Worm (Caenorhabditis elegans) whole organism, late embryonic: ENCODE measurements around the gene M02B7.7.

Experiments used
- ceh-14 ChIP-seq: sonication (generic microtip); optimal IDR thresholded peaks from 2 replicates; lab custom pipeline; 2016; ENCODE audit warnings: missing genotype, missing genetic modification characterization, missing compliant biosample characterization
- ceh-34 ChIP-seq: sonication (generic microtip); optimal IDR thresholded peaks from 2 replicates; lab custom pipeline; 2016; ENCODE audit warnings: mild to moderate bottlenecking, missing genetic modification characterization, missing compliant biosample characterization
- dmd-4 ChIP-seq: sonication (generic microtip); optimal IDR thresholded peaks from 2 replicates; lab custom pipeline; 2016; ENCODE audit warnings: borderline replicate concordance, missing genetic modification characterization, missing compliant biosample characterization
- dve-1 ChIP-seq: sonication (generic microtip); optimal IDR thresholded peaks from 2 replicates; lab custom pipeline; 2017; ENCODE audit warnings: antibody characterized with exemption, mild to moderate bottlenecking, missing genetic modification characterization, missing compliant biosample characterization
- fkh-10 ChIP-seq: fragments of 150-350 bp; optimal IDR thresholded peaks from 2 replicates; lab custom pipeline; 2014; ENCODE audit warnings: missing biosample characterization, missing genetic modification reagents, missing genetic modification characterization
- nfya-1 ChIP-seq: sonication (generic microtip); optimal IDR thresholded peaks from 2 replicates; lab custom pipeline; 2017; ENCODE audit warnings: missing genetic modification characterization, mild to moderate bottlenecking, missing compliant biosample characterization, antibody characterized with exemption, moderate library complexity
- rnt-1 ChIP-seq: sonication (generic microtip); optimal IDR thresholded peaks from 2 replicates; lab custom pipeline; 2016; ENCODE audit warnings: missing genetic modification characterization, missing compliant biosample characterization

DNA sequence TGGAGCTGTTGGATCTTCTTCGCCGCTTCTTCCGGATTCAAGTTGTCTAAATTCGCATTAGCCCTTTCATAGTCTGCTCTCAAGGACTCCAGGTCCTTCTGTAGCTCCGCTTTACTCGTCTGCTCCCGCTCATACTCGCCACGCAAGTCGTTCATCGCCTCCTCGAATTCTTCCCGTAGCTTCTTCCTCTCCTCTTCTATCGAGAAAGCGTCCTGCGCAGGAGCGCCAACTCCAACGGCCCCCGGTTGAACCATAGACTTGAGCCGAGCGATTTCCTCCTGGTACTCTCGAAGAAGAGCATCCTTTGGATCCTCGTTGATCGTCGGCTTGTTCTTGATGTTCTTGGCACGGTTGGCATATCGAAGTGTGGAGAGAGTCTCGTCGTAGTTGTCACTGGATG is 9.6 kb downstream of the M02B7.7 start:
- TF ChIP-seq rnt-1 (tag; lab: Kevin White, UChicago) (no peak), dmd-4 (tag; lab: Kevin White, UChicago) (no peak), ceh-34 (tag; lab: Kevin White, UChicago) (no peak), nfya-1 (tag; lab: Kevin White, UChicago) (no peak), ceh-14 (tag; lab: Kevin White, UChicago) (no peak), dve-1 (tag; lab: Kevin White, UChicago) (no peak), fkh-10 (no peak)
